Worm (Caenorhabditis elegans) whole organism, L1 larva: Measurements from ENCODE around the gene ZK550.2.

Source experiments
- C16A3.4 ChIP-seq: fragments of 150-350 bp; optimal IDR thresholded peaks from 2 replicates; lab custom pipeline; 2014; ENCODE audit warnings: missing biosample characterization, missing genetic modification characterization
- Y116A8C.19 ChIP-seq: sonication (generic microtip); optimal IDR thresholded peaks from 2 replicates; lab custom pipeline; 2016; ENCODE audit warnings: missing compliant biosample characterization, missing genetic modification characterization, borderline replicate concordance
- aha-1 ChIP-seq: fragments of 150-350 bp; optimal IDR thresholded peaks from 2 replicates; lab custom pipeline; 2014; ENCODE audit warnings: missing biosample characterization, missing genetic modification characterization
- aly-2 ChIP-seq: fragments of 150-350 bp; optimal IDR thresholded peaks from 2 replicates; lab custom pipeline; 2014; ENCODE audit warnings: missing biosample characterization, missing genetic modification characterization
- blmp-1 ChIP-seq: fragments of 150-350 bp; optimal IDR thresholded peaks from 2 replicates; lab custom pipeline; 2014; ENCODE audit warnings: missing biosample characterization, missing genetic modification characterization
- ceh-82 ChIP-seq, 3 experiments: fragments of 150-350 bp in 1 of 3; sonication (generic microtip) in 2 of 3; optimal IDR thresholded peaks; 2 replicates each; lab custom pipeline; 2014 to 2017; ENCODE audit warnings: missing biosample characterization in 3 of 3, missing genetic modification characterization in 3 of 3
- ceh-88 ChIP-seq: fragments of 200-800 bp; sonication (Bioruptor generic); IDR thresholded peaks from 2 replicates; pipeline ENCODE4 v1.3.6; 2022; ENCODE audit warnings: missing genetic modification characterization, missing compliant biosample characterization
- ceh-90 ChIP-seq: sonication (generic microtip); optimal IDR thresholded peaks from 2 replicates; lab custom pipeline; 2016; ENCODE audit warnings: missing genetic modification characterization, missing compliant biosample characterization
- ces-1 ChIP-seq: fragments of 150-350 bp; optimal IDR thresholded peaks from 2 replicates; lab custom pipeline; 2014; ENCODE audit warnings: missing biosample characterization, missing genetic modification reagents, missing genetic modification characterization
- dpl-1 ChIP-seq, 3 experiments: fragments of 150-350 bp in 2 of 3; sonication (generic microtip) in 1 of 3; optimal IDR thresholded peaks; 2 replicates each; lab custom pipeline; 2014 to 2017; ENCODE audit warnings: missing biosample characterization in 3 of 3, missing genetic modification characterization in 3 of 3, missing genetic modification reagents in 3 of 3
- efl-3 ChIP-seq: fragments of 200-800 bp; sonication (Bioruptor generic); optimal IDR thresholded peaks from 2 replicates; lab custom pipeline; 2018; ENCODE audit warnings: mild to moderate bottlenecking, missing genetic modification characterization, missing compliant biosample characterization
- egl-27 ChIP-seq, 2 experiments: fragments of 150-350 bp in 1 of 2; sonication (generic microtip); optimal IDR thresholded peaks; 3 replicates each; lab custom pipeline; 2017 to 2018; ENCODE audit warnings: missing biosample characterization in 2 of 2, missing genetic modification characterization in 2 of 2, missing genetic modification reagents in 2 of 2
- elt-2 ChIP-seq: sonication (generic microtip); optimal IDR thresholded peaks from 2 replicates; lab custom pipeline; 2016; ENCODE audit warnings: missing genetic modification characterization, mild to moderate bottlenecking, inconsistent platforms, missing compliant biosample characterization, missing genetic modification reagents
- fkh-10 ChIP-seq: sonication (generic microtip); optimal IDR thresholded peaks from 2 replicates; lab custom pipeline; 2017; ENCODE audit warnings: missing biosample characterization, missing genetic modification reagents, missing genetic modification characterization
- fkh-8 ChIP-seq: sonication (generic microtip); optimal IDR thresholded peaks from 2 replicates; lab custom pipeline; 2016; ENCODE audit warnings: mild to moderate bottlenecking, missing genetic modification characterization, missing compliant biosample characterization
- fos-1 ChIP-seq: fragments of 150-350 bp; optimal IDR thresholded peaks from 2 replicates; lab custom pipeline; 2014; ENCODE audit warnings: missing biosample characterization, missing genetic modification characterization
- grh-1 ChIP-seq: fragments of 200-800 bp; sonication (Bioruptor generic); IDR thresholded peaks from 2 replicates; pipeline ENCODE4 v1.3.6; 2022; ENCODE audit warnings: missing genetic modification reagents, missing genetic modification characterization, missing compliant biosample characterization
- lin-13 ChIP-seq: fragments of 150-350 bp; optimal IDR thresholded peaks from 2 replicates; lab custom pipeline; 2014; ENCODE audit warnings: missing biosample characterization, missing genetic modification reagents, missing genetic modification characterization
- lin-15B ChIP-seq: fragments of 150-350 bp; sonication (generic microtip); optimal IDR thresholded peaks from 3 replicates; lab custom pipeline; 2014; ENCODE audit warnings: missing biosample characterization, missing genetic modification characterization
- lin-39 ChIP-seq: fragments of 150-350 bp; optimal IDR thresholded peaks from 2 replicates; lab custom pipeline; 2014; ENCODE audit warnings: missing biosample characterization, missing genetic modification reagents, missing genetic modification characterization
- lir-3 ChIP-seq: sonication (generic microtip); optimal IDR thresholded peaks from 2 replicates; lab custom pipeline; 2016; ENCODE audit warnings: mild to moderate bottlenecking, missing genetic modification characterization, moderate library complexity, missing compliant biosample characterization; ENCODE audit not compliant: poor library complexity
- lsy-2 ChIP-seq, 2 experiments: fragments of 150-350 bp; optimal IDR thresholded peaks; 2 replicates each; lab custom pipeline; 2014; ENCODE audit warnings: missing biosample characterization in 2 of 2, missing genetic modification characterization in 2 of 2
- mab-9 ChIP-seq: fragments of 200-800 bp; sonication (Bioruptor generic); IDR thresholded peaks from 2 replicates; pipeline ENCODE4 v1.3.6; 2022; ENCODE audit warnings: missing genetic modification reagents, missing genetic modification characterization, missing compliant biosample characterization
- mdl-1 ChIP-seq, 2 experiments: fragments of 150-350 bp; optimal IDR thresholded peaks; 2 replicates each; lab custom pipeline; 2014 to 2017; ENCODE audit warnings: missing biosample characterization in 2 of 2, missing genetic modification characterization in 2 of 2, inconsistent platforms in 1 of 2
- nhr-11 ChIP-seq: fragments of 150-350 bp; optimal IDR thresholded peaks from 2 replicates; lab custom pipeline; 2014; ENCODE audit warnings: missing biosample characterization, missing genetic modification characterization
- nhr-12 ChIP-seq: sonication (generic microtip); optimal IDR thresholded peaks from 2 replicates; lab custom pipeline; 2017; ENCODE audit warnings: missing biosample characterization, missing genetic modification characterization
- nhr-19 ChIP-seq: fragments of 200-800 bp; sonication (Bioruptor generic); conservative IDR thresholded peaks from 2 replicates; pipeline ENCODE4 v1.3.6; 2022; ENCODE audit warnings: missing genetic modification characterization, missing compliant biosample characterization
- nhr-20 ChIP-seq: sonication (generic microtip); optimal IDR thresholded peaks from 2 replicates; lab custom pipeline; 2016; ENCODE audit warnings: mild to moderate bottlenecking, missing genetic modification characterization, missing compliant biosample characterization
- nhr-237 ChIP-seq: fragments of 150-350 bp; optimal IDR thresholded peaks from 2 replicates; lab custom pipeline; 2014; ENCODE audit warnings: missing biosample characterization, missing genetic modification characterization
- nhr-28 ChIP-seq: fragments of 150-350 bp; optimal IDR thresholded peaks from 2 replicates; lab custom pipeline; 2014; ENCODE audit warnings: missing biosample characterization, missing genetic modification characterization
- nhr-71 ChIP-seq: sonication (generic microtip); optimal IDR thresholded peaks from 2 replicates; lab custom pipeline; 2016; ENCODE audit warnings: mild to moderate bottlenecking, missing genetic modification characterization, moderate library complexity, missing compliant biosample characterization
- nhr-76 ChIP-seq: sonication (generic microtip); optimal IDR thresholded peaks from 2 replicates; lab custom pipeline; 2017; ENCODE audit warnings: missing biosample characterization, missing genetic modification characterization
- nhr-77 ChIP-seq: fragments of 150-350 bp; optimal IDR thresholded peaks from 2 replicates; lab custom pipeline; 2014; ENCODE audit warnings: missing biosample characterization, missing genetic modification characterization
- nhr-85 ChIP-seq: sonication (generic microtip); peaks from one replicate; lab custom pipeline; 2016; ENCODE audit warnings: missing genetic modification characterization, inconsistent platforms, missing compliant biosample characterization
- nhr-90 ChIP-seq: sonication (generic microtip); optimal IDR thresholded peaks from 2 replicates; lab custom pipeline; 2016; ENCODE audit warnings: mild to moderate bottlenecking, missing genetic modification characterization, missing compliant biosample characterization; ENCODE audit not compliant: poor library complexity
- pax-3 ChIP-seq: fragments of 200-800 bp; sonication (Bioruptor generic); optimal IDR thresholded peaks from 2 replicates; lab custom pipeline; 2018; ENCODE audit warnings: mild to moderate bottlenecking, missing genetic modification characterization, moderate library complexity, missing compliant biosample characterization
- pqm-1 ChIP-seq: sonication (generic microtip); optimal IDR thresholded peaks from 3 replicates; lab custom pipeline; 2017; ENCODE audit warnings: missing biosample characterization, missing genetic modification characterization
- rnt-1 ChIP-seq: sonication (generic microtip); optimal IDR thresholded peaks from 2 replicates; lab custom pipeline; 2016; ENCODE audit warnings: mild to moderate bottlenecking, missing genetic modification characterization, moderate library complexity, missing compliant biosample characterization
- skn-1 ChIP-seq: fragments of 150-350 bp; optimal IDR thresholded peaks from 2 replicates; lab custom pipeline; 2014; ENCODE audit warnings: missing biosample characterization, missing genetic modification characterization
- snpc-4 ChIP-seq: fragments of 150-350 bp; optimal IDR thresholded peaks from 2 replicates; lab custom pipeline; 2014; ENCODE audit warnings: missing biosample characterization, missing genetic modification characterization
- snu-23 ChIP-seq: sonication (generic microtip); optimal IDR thresholded peaks from 2 replicates; lab custom pipeline; 2016; ENCODE audit warnings: missing genetic modification characterization, missing compliant biosample characterization
- sox-4 ChIP-seq: sonication (generic microtip); optimal IDR thresholded peaks from 2 replicates; lab custom pipeline; 2016; ENCODE audit warnings: missing genetic modification characterization, missing compliant biosample characterization
- sptf-1 ChIP-seq: fragments of 150-350 bp; optimal IDR thresholded peaks from 2 replicates; lab custom pipeline; 2014; ENCODE audit warnings: missing biosample characterization, missing genetic modification characterization
- sup-37 ChIP-seq: fragments of 200-800 bp; sonication (Bioruptor generic); optimal IDR thresholded peaks from 2 replicates; lab custom pipeline; 2018; ENCODE audit warnings: mild to moderate bottlenecking, missing genetic modification characterization, missing compliant biosample characterization
- tlp-1 ChIP-seq: fragments of 150-350 bp; optimal IDR thresholded peaks from 2 replicates; lab custom pipeline; 2014; ENCODE audit warnings: missing biosample characterization, missing genetic modification characterization
- unc-62 ChIP-seq: fragments of 150-350 bp; optimal IDR thresholded peaks from 2 replicates; lab custom pipeline; 2014; ENCODE audit warnings: missing biosample characterization, missing genetic modification reagents, missing genetic modification characterization
- unc-98 ChIP-seq: fragments of 200-800 bp; sonication (Bioruptor generic); IDR thresholded peaks from 2 replicates; pipeline ENCODE4 v1.3.6; 2022; ENCODE audit warnings: missing genetic modification characterization, missing compliant biosample characterization
- vab-15 ChIP-seq: sonication (generic microtip); optimal IDR thresholded peaks from 2 replicates; lab custom pipeline; 2017; ENCODE audit warnings: missing genotype, mild to moderate bottlenecking, missing genetic modification characterization, missing compliant biosample characterization
- zip-4 ChIP-seq: fragments of 200-800 bp; sonication (Bioruptor generic); optimal IDR thresholded peaks from 2 replicates; lab custom pipeline; 2018; ENCODE audit warnings: mild to moderate bottlenecking, missing genetic modification characterization, moderate library complexity, missing compliant biosample characterization

Gene ZK550.2

ce11 chrIV:17249691-17250181 is 4.4 kb downstream of the ZK550.2 start, which contains the start of gene eelo-2 (continued):
- TF ChIP-seq nhr-77 (peak; percentile 98), egl-27 (tag; optimal IDR thresholded peaks at IDR 0.05; lab: Kevin White, UChicago) (peak; percentile 48 to 88), unc-62 (GFP tag; lab: Kevin White, UChicago) (peak; percentile 33), tlp-1 (tag; lab: Kevin White, UChicago) (no peak), nhr-20 (tag; lab: Kevin White, UChicago) (peak; percentile 99), nhr-19 (GFP tag; lab: Robert Waterston, UW) (peak; percentile 99), lin-15B (peak; percentile 99), Y116A8C.19 (no peak), nhr-237 (tag; lab: Kevin White, UChicago) (peak; percentile 97), ceh-90 (tag; lab: Kevin White, UChicago) (peak; percentile 68), sptf-1 (no peak), nhr-71 (tag; lab: Kevin White, UChicago) (peak; percentile 99), vab-15 (tag; lab: Kevin White, UChicago) (peak; percentile 88), dpl-1 (GFP tag; optimal IDR thresholded peaks at IDR 0.05; lab: Kevin White, UChicago) (peak; percentile 100), grh-1 (GFP tag; lab: Robert Waterston, UW) (peak; percentile 98), lsy-2 (tag; optimal IDR thresholded peaks at IDR 0.05; lab: Kevin White, UChicago) (peak; percentile 97), lir-3 (tag; lab: Kevin White, UChicago) (peak; percentile 94), fkh-8 (tag; lab: Kevin White, UChicago) (peak; percentile 99), sup-37 (GFP tag; lab: Kevin White, UChicago) (peak; percentile 98), ceh-88 (peak; percentile 95), nhr-90 (tag; lab: Kevin White, UChicago) (peak; percentile 99), snu-23 (peak; percentile 99), sox-4 (tag; lab: Kevin White, UChicago) (peak; percentile 96), snpc-4 (peak; percentile 95), nhr-28 (no peak), fkh-10 (GFP tag; lab: Kevin White, UChicago) (peak; percentile 99), fos-1 (peak; percentile 96), ceh-82 (tag; optimal IDR thresholded peaks at IDR 0.05; lab: Kevin White, UChicago) (peak; percentile 99 to 100 (median 100)), nhr-76 (tag; lab: Kevin White, UChicago) (peak; percentile 80), ces-1 (GFP tag; lab: Kevin White, UChicago) (peak; percentile 17), C16A3.4 (tag; lab: Kevin White, UChicago) (peak; percentile 100), lin-39 (tag; lab: Kevin White, UChicago) (peak; percentile 99), nhr-12 (tag; lab: Kevin White, UChicago) (peak; percentile 73), mab-9 (peak; percentile 98), nhr-11 (tag; lab: Kevin White, UChicago) (peak; percentile 97), mdl-1 (tag; optimal IDR thresholded peaks at IDR 0.05; lab: Kevin White, UChicago) (peak; percentile 38 to 95), unc-98 (peak; percentile 83), nhr-85 (tag; lab: Kevin White, UChicago) (peak; percentile 99), aha-1 (tag; lab: Kevin White, UChicago) (peak; percentile 97), skn-1 (tag; lab: Kevin White, UChicago) (peak; percentile 98), elt-2 (tag; lab: Kevin White, UChicago) (peak; percentile 94), blmp-1 (tag; lab: Kevin White, UChicago) (peak; percentile 84), efl-3 (GFP tag; lab: Kevin White, UChicago) (peak; percentile 91), aly-2 (tag; lab: Kevin White, UChicago) (peak; percentile 94), pqm-1 (tag; lab: Kevin White, UChicago) (peak; percentile 92), pax-3 (peak; percentile 98), zip-4 (peak; percentile 94), lin-13 (GFP tag; lab: Kevin White, UChicago) (peak; percentile 99), rnt-1 (tag; lab: Kevin White, UChicago) (peak; percentile 99)
